Fruit fly (Drosophila melanogaster): Measurements from ENCODE around the gene Hex-t1.

Gene Hex-t1

DNA sequence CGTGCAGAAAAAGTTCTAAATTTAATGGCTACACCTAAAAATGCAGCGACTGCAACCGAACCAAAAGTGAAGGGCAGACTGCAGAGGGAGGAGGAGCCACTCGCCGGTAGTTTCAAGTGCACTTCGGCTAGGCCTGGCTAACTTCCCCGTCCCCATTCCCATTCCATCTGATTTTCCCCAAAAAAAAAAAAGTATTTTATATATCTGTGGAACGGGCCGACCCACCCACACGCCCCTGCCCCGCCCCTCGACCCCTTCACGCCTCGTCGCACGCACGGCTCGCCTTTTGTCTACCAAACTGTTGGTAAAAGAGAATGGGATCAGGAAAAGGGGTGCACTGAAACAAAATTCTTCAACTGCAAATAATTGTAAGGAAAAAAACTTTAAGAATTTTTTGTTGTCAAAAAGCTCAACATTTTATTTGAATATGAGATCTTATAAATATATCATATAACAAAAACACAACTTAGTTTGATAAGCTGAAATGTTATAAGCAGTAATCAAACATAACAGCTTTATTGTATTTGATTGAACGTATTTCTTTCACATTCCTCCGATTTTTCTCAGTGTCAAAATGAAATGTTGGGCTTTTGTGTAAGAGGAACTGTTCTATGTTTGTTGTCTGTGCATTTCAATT is 4.9 kb upstream of the Hex-t1 start (continued):
- peak; percentile 42 for TF ChIP-seq tio (GFP tag; optimal IDR thresholded peaks at IDR 0.05)
- no peak for TF ChIP-seq Hand (GFP tag; optimal IDR thresholded peaks at IDR 0.05)
- TF ChIP-seq CG12769 (tag; optimal IDR thresholded peaks at IDR 0.05): no peak
- peak; percentile 55 for TF ChIP-seq Oli (tag; optimal IDR thresholded peaks at IDR 0.05)
- TF ChIP-seq CG32532 (GFP tag; IDR thresholded peaks at IDR 0.05): peak; percentile 20; the same call in 1 of the 2 replicates
- TF ChIP-seq CG30431 (GFP tag; optimal IDR thresholded peaks at IDR 0.05): no peak
- TF ChIP-seq eyg (GFP tag; optimal IDR thresholded peaks at IDR 0.05): no peak
- no peak for TF ChIP-seq CG43689 (GFP tag; IDR thresholded peaks at IDR 0.05)
- no peak for TF ChIP-seq inv (GFP tag; IDR thresholded peaks at IDR 0.05; ENCODE audit: partially characterized antibody)
- TF ChIP-seq Max (GFP tag; optimal IDR thresholded peaks at IDR 0.05): no peak
- no peak for TF ChIP-seq CG12236 (GFP tag; optimal IDR thresholded peaks at IDR 0.05)
- TF ChIP-seq E2f2 (GFP tag; IDR thresholded peaks at IDR 0.05): no peak; the same call in 1 of the 2 replicates
- TF ChIP-seq CG2875 (GFP tag; optimal IDR thresholded peaks at IDR 0.05): peak; percentile 47
- no peak for TF ChIP-seq NC2β (GFP tag; optimal IDR thresholded peaks at IDR 0.05)
- peak; percentile 26 for TF ChIP-seq pnt (GFP tag; optimal IDR thresholded peaks at IDR 0.05)
- no peak for TF ChIP-seq bigmax (GFP tag; optimal IDR thresholded peaks at IDR 0.05)
- TF ChIP-seq dysf (GFP tag; IDR thresholded peaks at IDR 0.05): peak; percentile 68
- no peak for TF ChIP-seq CG6791 (GFP tag; IDR thresholded peaks at IDR 0.05; ENCODE audit: partially characterized antibody)
- TF ChIP-seq kni (GFP tag; optimal IDR thresholded peaks at IDR 0.05): peak; percentile 1
- TF ChIP-seq Dll (GFP tag; IDR thresholded peaks at IDR 0.05; ENCODE audit: partially characterized antibody): no peak
- TF ChIP-seq CG4360 (GFP tag; IDR thresholded peaks at IDR 0.05): no peak
- no peak for TF ChIP-seq shn (GFP tag; optimal IDR thresholded peaks at IDR 0.05)
- no peak for TF ChIP-seq chinmo (GFP tag; IDR thresholded peaks at IDR 0.05; ENCODE audit: partially characterized antibody)
- no peak for TF ChIP-seq kay (GFP tag; optimal IDR thresholded peaks at IDR 0.05)
- peak; percentile 59 for TF ChIP-seq CG14441 (GFP tag; IDR thresholded peaks at IDR 0.05)
- peak; percentile 27 for TF ChIP-seq CG3407 (GFP tag; optimal IDR thresholded peaks at IDR 0.05)
- no peak for TF ChIP-seq BtbVII (GFP tag; optimal IDR thresholded peaks at IDR 0.05)
- no peak for TF ChIP-seq chn (GFP tag; optimal IDR thresholded peaks at IDR 0.05)
- peak; percentile 83 for TF ChIP-seq fd96Cb (tag; optimal IDR thresholded peaks at IDR 0.05)
- TF ChIP-seq CG5245 (GFP tag; optimal IDR thresholded peaks at IDR 0.05): peak; percentile 29
- no peak for TF ChIP-seq zfh2 (GFP tag; optimal IDR thresholded peaks at IDR 0.05)
- peak; percentile 60 for TF ChIP-seq CG10147 (GFP tag; optimal IDR thresholded peaks at IDR 0.05)
- no peak for TF ChIP-seq CG42726 (GFP tag; IDR thresholded peaks at IDR 0.05; ENCODE audit: partially characterized antibody)
- peak; percentile 14 for TF ChIP-seq Nf-YB (GFP tag; optimal IDR thresholded peaks at IDR 0.05)
- peak; percentile 38; the same call in 1 of the 2 replicates for TF ChIP-seq CG17328 (GFP tag; IDR thresholded peaks at IDR 0.05)
- TF ChIP-seq CG8924 (tag; optimal IDR thresholded peaks at IDR 0.05): no peak
- peak; percentile 46 for TF ChIP-seq sisA (GFP tag; IDR thresholded peaks at IDR 0.05)
- no peak for TF ChIP-seq B-H1 (GFP tag; IDR thresholded peaks at IDR 0.05)
- 0 out of 2 replicates have a peak, but pooled peaks have one; percentile 17 for TF ChIP-seq seq (GFP tag; IDR thresholded peaks at IDR 0.05)
- no peak for TF ChIP-seq CG5953 (GFP tag; IDR thresholded peaks at IDR 0.05)
- no peak for TF ChIP-seq Side (GFP tag; optimal IDR thresholded peaks at IDR 0.05)
- no peak for TF ChIP-seq pan (optimal IDR thresholded peaks at IDR 0.05)
- peak in 1 of 2 experiments; percentile 72 for TF ChIP-seq pan (GFP tag; optimal IDR thresholded peaks at IDR 0.05 in 1 of 2, IDR thresholded peaks at IDR 0.05 in 1 of 2)
- TF ChIP-seq Blimp-1 (GFP tag; optimal IDR thresholded peaks at IDR 0.05): peak; percentile 88
- TF ChIP-seq cato (GFP tag; optimal IDR thresholded peaks at IDR 0.05; ENCODE audit: borderline replicate concordance): no peak
- no peak for TF ChIP-seq emc (GFP tag; optimal IDR thresholded peaks at IDR 0.05)
- peak; percentile 18 for TF ChIP-seq CG15269 (tag; optimal IDR thresholded peaks at IDR 0.05)
- peak; percentile 40 for TF ChIP-seq HHEX (GFP tag; optimal IDR thresholded peaks at IDR 0.05)
- TF ChIP-seq Xrp1 (GFP tag; IDR thresholded peaks at IDR 0.05): peak; percentile 76
- peak; percentile 28; the same call in 1 of the 2 replicates for TF ChIP-seq CG14667 (GFP tag; IDR thresholded peaks at IDR 0.05)

Measured in whole organism, embryonic.